Worm (Caenorhabditis elegans) whole organism, L4 larva: ENCODE results near the gene M04G7.5.
A peak's percentile ranks its signal among the peaks of the same experiment; 100 is the strongest.

ENCODE experiments used
- F26F4.8 ChIP-seq: fragments of 200-800 bp; sonication (Bioruptor generic); conservative IDR thresholded peaks from 2 replicates; pipeline ENCODE4 v1.3.6; 2022; ENCODE audit warnings: missing genetic modification characterization, missing compliant biosample characterization
- R02D3.7 ChIP-seq: fragments of 150-350 bp; sonication (generic microtip); optimal IDR thresholded peaks from 3 replicates; lab custom pipeline; 2014; ENCODE audit warnings: missing biosample characterization, missing genetic modification characterization
- ZK337.2 ChIP-seq: fragments of 200-800 bp; sonication (Bioruptor generic); IDR thresholded peaks from 2 replicates; pipeline ENCODE4 v1.3.6; 2022; ENCODE audit warnings: missing genetic modification reagents, missing genetic modification characterization, missing compliant biosample characterization
- ama-1 ChIP-seq: fragments of 150-350 bp; optimal IDR thresholded peaks from 2 replicates; lab custom pipeline; 2014; ENCODE audit warnings: inconsistent platforms, mixed read lengths
- arid-1 ChIP-seq: fragments of 200-800 bp; sonication (Bioruptor generic); conservative IDR thresholded peaks from 2 replicates; pipeline ENCODE4 v1.3.6; 2022; ENCODE audit warnings: missing genetic modification reagents, missing genetic modification characterization, missing compliant biosample characterization
- ceh-28 ChIP-seq: fragments of 150-350 bp; optimal IDR thresholded peaks from 2 replicates; lab custom pipeline; 2014; ENCODE audit warnings: missing biosample characterization, missing genetic modification reagents, missing genetic modification characterization
- ceh-62 ChIP-seq: sonication (generic microtip); optimal IDR thresholded peaks from 2 replicates; lab custom pipeline; 2017; ENCODE audit warnings: missing biosample characterization, missing genetic modification characterization
- ces-1 ChIP-seq: fragments of 150-350 bp; sonication (generic microtip); optimal IDR thresholded peaks from 4 replicates; lab custom pipeline; 2014; ENCODE audit warnings: missing biosample characterization, missing genetic modification reagents, missing genetic modification characterization
- daf-16 ChIP-seq, 3 experiments: sonication (generic microtip); optimal IDR thresholded peaks; 2 replicates each; lab custom pipeline; 2016 to 2017; ENCODE audit warnings: missing genetic modification characterization in 3 of 3, missing genetic modification reagents in 3 of 3, mild to moderate bottlenecking in 2 of 3, missing compliant biosample characterization in 2 of 3, missing biosample characterization in 1 of 3, moderate library complexity in 1 of 3
- dmd-6 ChIP-seq: fragments of 200-800 bp; sonication (Bioruptor generic); IDR thresholded peaks from 2 replicates; pipeline ENCODE4 v1.3.6; 2022; ENCODE audit warnings: missing genetic modification reagents, missing genetic modification characterization, missing compliant biosample characterization
- dmd-8 ChIP-seq: fragments of 200-800 bp; sonication (Bioruptor generic); IDR thresholded peaks from 2 replicates; pipeline ENCODE4 v1.3.6; 2022; ENCODE audit warnings: missing genetic modification characterization, missing compliant biosample characterization
- duxl-1 ChIP-seq: sonication (generic microtip); optimal IDR thresholded peaks from 2 replicates; lab custom pipeline; 2016; ENCODE audit warnings: mild to moderate bottlenecking, missing genetic modification characterization, moderate library complexity, missing compliant biosample characterization; ENCODE audit not compliant: poor library complexity
- dve-1 ChIP-seq: sonication (generic microtip); optimal IDR thresholded peaks from 2 replicates; lab custom pipeline; 2017; ENCODE audit warnings: antibody characterized with exemption, mild to moderate bottlenecking, missing genetic modification characterization, missing compliant biosample characterization; ENCODE audit not compliant: insufficient read depth
- egl-27 ChIP-seq: sonication (generic microtip); optimal IDR thresholded peaks from 3 replicates; lab custom pipeline; 2017; ENCODE audit warnings: missing biosample characterization, missing genetic modification reagents, missing genetic modification characterization
- fkh-10 ChIP-seq: fragments of 150-350 bp; optimal IDR thresholded peaks from 2 replicates; lab custom pipeline; 2014; ENCODE audit warnings: missing biosample characterization, missing genetic modification reagents, missing genetic modification characterization
- hlh-11 ChIP-seq: fragments of 200-800 bp; sonication (Bioruptor generic); optimal IDR thresholded peaks from 2 replicates; lab custom pipeline; 2018; ENCODE audit warnings: mild to moderate bottlenecking, missing genetic modification characterization, missing compliant biosample characterization
- hlh-30 ChIP-seq: sonication (generic microtip); optimal IDR thresholded peaks from 2 replicates; lab custom pipeline; 2017; ENCODE audit warnings: antibody characterized with exemption, mild to moderate bottlenecking, missing genetic modification characterization, missing compliant biosample characterization; ENCODE audit not compliant: insufficient read depth
- hmg-1.1 ChIP-seq: fragments of 200-800 bp; sonication (Bioruptor generic); IDR thresholded peaks from 2 replicates; pipeline ENCODE4 v1.3.6; 2022; ENCODE audit warnings: missing genetic modification reagents, missing genetic modification characterization, missing compliant biosample characterization
- lin-38 ChIP-seq: fragments of 200-800 bp; sonication (Bioruptor generic); IDR thresholded peaks from 2 replicates; pipeline ENCODE4 v1.3.6; 2022; ENCODE audit warnings: missing genetic modification reagents, missing genetic modification characterization, missing compliant biosample characterization
- lir-3 ChIP-seq: sonication (generic microtip); optimal IDR thresholded peaks from 2 replicates; lab custom pipeline; 2016; ENCODE audit warnings: mild to moderate bottlenecking, missing genetic modification characterization, missing compliant biosample characterization
- madf-9 ChIP-seq: fragments of 200-800 bp; sonication (Bioruptor generic); conservative IDR thresholded peaks from 2 replicates; pipeline ENCODE4 v1.3.6; 2022; ENCODE audit warnings: missing genetic modification reagents, missing genetic modification characterization, missing compliant biosample characterization
- mep-1 ChIP-seq: fragments of 150-350 bp; sonication (generic microtip); optimal IDR thresholded peaks from 3 replicates; lab custom pipeline; 2014; ENCODE audit warnings: missing biosample characterization, missing genetic modification characterization
- nhr-102 ChIP-seq: sonication (generic microtip); optimal IDR thresholded peaks from 2 replicates; lab custom pipeline; 2016; ENCODE audit warnings: mild to moderate bottlenecking, missing genetic modification characterization, moderate library complexity, missing compliant biosample characterization
- nhr-111 ChIP-seq: fragments of 200-800 bp; sonication (Bioruptor generic); optimal IDR thresholded peaks from 2 replicates; lab custom pipeline; 2018; ENCODE audit warnings: mild to moderate bottlenecking, missing genetic modification characterization, missing compliant biosample characterization
- nhr-28 ChIP-seq: fragments of 150-350 bp; optimal IDR thresholded peaks from 2 replicates; lab custom pipeline; 2014; ENCODE audit warnings: missing biosample characterization, missing genetic modification characterization
- nhr-77 ChIP-seq: fragments of 150-350 bp; optimal IDR thresholded peaks from 2 replicates; lab custom pipeline; 2014; ENCODE audit warnings: missing biosample characterization, missing genetic modification characterization
- pqm-1 ChIP-seq: sonication (generic microtip); optimal IDR thresholded peaks from 2 replicates; lab custom pipeline; 2017; ENCODE audit warnings: missing biosample characterization, missing genetic modification characterization
- set-16 ChIP-seq: fragments of 200-800 bp; sonication (Bioruptor generic); IDR thresholded peaks from 2 replicates; pipeline ENCODE4 v1.3.6; 2022; ENCODE audit warnings: missing genetic modification reagents, missing genetic modification characterization, missing compliant biosample characterization
- tag-97 ChIP-seq: fragments of 200-800 bp; sonication (Bioruptor generic); IDR thresholded peaks from 2 replicates; pipeline ENCODE4 v1.3.6; 2022; ENCODE audit warnings: missing genetic modification characterization, missing compliant biosample characterization
- tra-1 ChIP-seq: fragments of 200-800 bp; sonication (Bioruptor generic); IDR thresholded peaks from 2 replicates; pipeline ENCODE4 v1.3.6; 2022; ENCODE audit warnings: missing genetic modification reagents, missing genetic modification characterization, missing compliant biosample characterization
- unc-62 ChIP-seq, 3 experiments: fragments of 150-350 bp in 1 of 3; sonication (generic microtip); optimal IDR thresholded peaks in 2 of 3; peaks in 1 of 3; 1 replicate in 1 of 3; 2 replicates in 2 of 3; lab custom pipeline; 2014 to 2017; ENCODE audit warnings: missing biosample characterization in 3 of 3, missing genetic modification characterization in 3 of 3, missing genetic modification reagents in 3 of 3, missing genotype in 1 of 3

M04G7.5 gene

ce11 chrIV:484768-485167, 29.9 kb downstream of the M04G7.5 start:
- TF ChIP-seq R02D3.7, result no peak
- no peak for TF ChIP-seq hlh-30 (tag; lab: Kevin White, UChicago)
- TF ChIP-seq tra-1 (GFP tag; lab: Robert Waterston, UW), result no peak
- no peak for TF ChIP-seq dmd-8 (GFP tag; lab: Robert Waterston, UW)
- no peak for TF ChIP-seq lin-38 (GFP tag; lab: Robert Waterston, UW)
- TF ChIP-seq hlh-11 (tag; lab: Kevin White, UChicago), result no peak
- no peak for TF ChIP-seq F26F4.8 (GFP tag; lab: Robert Waterston, UW)
- no peak for TF ChIP-seq dmd-6 (GFP tag; lab: Robert Waterston, UW)
- TF ChIP-seq duxl-1 (tag; lab: Kevin White, UChicago), result no peak
- no peak for TF ChIP-seq egl-27 (tag; lab: Kevin White, UChicago)
- TF ChIP-seq ces-1 (GFP tag; lab: Kevin White, UChicago), result no peak

- TF ChIP-seq pqm-1, result no peak
- no peak for TF ChIP-seq nhr-102 (tag; lab: Kevin White, UChicago)
- TF ChIP-seq madf-9 (GFP tag; lab: Robert Waterston, UW), result no peak
- no peak for TF ChIP-seq arid-1
- no peak for TF ChIP-seq mep-1 (tag; lab: Kevin White, UChicago)
- no peak for TF ChIP-seq hlh-11 (tag; lab: Kevin White, UChicago)
- no peak for TF ChIP-seq ZK337.2 (GFP tag; lab: Robert Waterston, UW)
- TF ChIP-seq lir-3 (tag; lab: Kevin White, UChicago), result no peak
- TF ChIP-seq nhr-77 (tag; lab: Kevin White, UChicago), result no peak
- TF ChIP-seq fkh-10 (GFP tag; lab: Kevin White, UChicago), result no peak
- no peak for TF ChIP-seq nhr-111
- no peak for TF ChIP-seq daf-16 (GFP tag; optimal IDR thresholded peaks at IDR 0.05; lab: Kevin White, UChicago)
- TF ChIP-seq daf-16 (tag; optimal IDR thresholded peaks at IDR 0.05; lab: Kevin White, UChicago), result no peak
- TF ChIP-seq hmg-1.1, result no peak
- no peak for TF ChIP-seq ama-1
- no peak for TF ChIP-seq tag-97
- TF ChIP-seq dve-1 (tag; lab: Kevin White, UChicago), result no peak
- TF ChIP-seq set-16 (GFP tag; lab: Robert Waterston, UW), result no peak
- no peak for TF ChIP-seq egl-27 (tag; lab: Kevin White, UChicago)
- no peak for TF ChIP-seq ceh-62 (tag; lab: Kevin White, UChicago)
Measured at ce11 chrIV:497155-497554, 42.3 kb downstream of the M04G7.5 start.

ce11 chrIV:504495-504894, 49.6 kb downstream of the M04G7.5 start:
- TF ChIP-seq unc-62 (GFP tag; optimal IDR thresholded peaks at IDR 0.05 in 1 of 2; lab: Kevin White, UChicago) (peak in 1 of 2 experiments; percentile 3), unc-62 (tag; optimal IDR thresholded peaks at IDR 0.05; lab: Kevin White, UChicago) (no peak), nhr-28 (tag; lab: Kevin White, UChicago) (peak; percentile 92), R02D3.7 (no peak), ceh-28 (tag; lab: Kevin White, UChicago) (no peak)
